Worm (Caenorhabditis elegans): ENCODE data around the gene clec-5.

- TF ChIP-seq alr-1 (tag; optimal IDR thresholded peaks at IDR 0.05) (no peak), unc-39 (tag; optimal IDR thresholded peaks at IDR 0.05) (no peak)
Measured at ce11 chrIII:4850139-4850538, 33.3 kb downstream of the clec-5 start, which contains the start of gene F26A1.1.
